Worm (Caenorhabditis elegans): Measurements from ENCODE around the gene tag-124.

tag-124 gene

DNA sequence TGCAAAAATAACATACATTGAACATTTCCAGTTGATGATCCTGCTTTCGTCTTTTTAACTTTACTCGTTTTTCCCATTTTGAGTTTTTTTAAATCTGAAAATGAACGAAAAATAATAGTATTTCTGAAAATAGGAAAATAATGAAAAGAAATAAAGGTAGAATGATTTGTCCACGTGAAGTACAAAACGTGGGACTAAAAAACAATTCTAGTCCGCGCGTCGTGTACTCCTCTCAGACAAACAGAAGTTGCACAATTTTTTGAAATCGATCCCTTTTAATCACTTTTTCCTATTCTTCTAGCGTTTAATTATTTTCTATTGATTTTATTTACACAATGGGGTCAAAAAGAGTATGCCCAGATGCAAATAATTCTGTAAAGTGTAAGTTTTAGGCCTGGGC is at the start of gene tag-124, which contains the start of gene E02H1.1:
TSS of gene tag-124 (plus strand) at position 222 of the 400 bp plus-strand sequence.
TSS of gene E02H1.1 (minus strand) at position 94 of the 400 bp plus-strand sequence.
- no peak for TF ChIP-seq ceh-43 (GFP tag; optimal IDR thresholded peaks at IDR 0.05)
- TF ChIP-seq lsy-2 (tag; optimal IDR thresholded peaks at IDR 0.05): peak; percentile 25
- peak; percentile 28 for TF ChIP-seq mep-1 (tag; optimal IDR thresholded peaks at IDR 0.05)
- peak; percentile 16 for TF ChIP-seq ces-1 (GFP tag; optimal IDR thresholded peaks at IDR 0.05)
- peak; percentile 37 for TF ChIP-seq nhr-237 (tag; optimal IDR thresholded peaks at IDR 0.05)

ce11 chrII:9542785-9543184 is 48.3 kb upstream of the tag-124 start, which contains the start of gene sra-4:
Gene sra-4 (minus strand): TSS chrII:9542885.
- TF ChIP-seq ces-1 (GFP tag; optimal IDR thresholded peaks at IDR 0.05): no peak
- no peak for TF ChIP-seq sem-2 (GFP tag; optimal IDR thresholded peaks at IDR 0.05)
- TF ChIP-seq snpc-4 (tag; optimal IDR thresholded peaks at IDR 0.05): no peak
- no peak for TF ChIP-seq unc-120 (tag; optimal IDR thresholded peaks at IDR 0.05; ENCODE audit: poor library complexity, severe bottlenecking)
- no peak for TF ChIP-seq nhr-28 (tag; optimal IDR thresholded peaks at IDR 0.05)
- no peak for TF ChIP-seq pha-4 (tag; optimal IDR thresholded peaks at IDR 0.05)
- no peak for TF ChIP-seq blmp-1 (tag; optimal IDR thresholded peaks at IDR 0.05)
- TF ChIP-seq ztf-11 (tag; optimal IDR thresholded peaks at IDR 0.05): no peak
- TF ChIP-seq elt-1 (tag; optimal IDR thresholded peaks at IDR 0.05; ENCODE audit: borderline replicate concordance, insufficient read depth): no peak
- no peak for TF ChIP-seq drap-1 (GFP tag; optimal IDR thresholded peaks at IDR 0.05)
- no peak for TF ChIP-seq ceh-39 (tag; optimal IDR thresholded peaks at IDR 0.05)
- TF ChIP-seq mls-2 (tag; optimal IDR thresholded peaks at IDR 0.05): no peak
- TF ChIP-seq bed-3 (GFP tag; optimal IDR thresholded peaks at IDR 0.05): no peak

ce11 chrII:9544386-9544785 is 46.7 kb upstream of the tag-124 start, which contains the start of gene sra-7:
Gene sra-7 (plus strand): TSS chrII:9544686.
- no peak for TF ChIP-seq mab-5 (tag; optimal IDR thresholded peaks at IDR 0.05)
- TF ChIP-seq ces-1 (GFP tag; optimal IDR thresholded peaks at IDR 0.05): no peak
- TF ChIP-seq ceh-43 (GFP tag; optimal IDR thresholded peaks at IDR 0.05): no peak
- TF ChIP-seq nhr-28 (tag; optimal IDR thresholded peaks at IDR 0.05): no peak
- no peak for TF ChIP-seq unc-120 (tag; optimal IDR thresholded peaks at IDR 0.05; ENCODE audit: poor library complexity, severe bottlenecking)
- no peak for TF ChIP-seq flh-1 (GFP tag; optimal IDR thresholded peaks at IDR 0.05)
- TF ChIP-seq lin-13 (tag; optimal IDR thresholded peaks at IDR 0.05): no peak
- no peak for TF ChIP-seq cnd-1 (tag; optimal IDR thresholded peaks at IDR 0.05)
- TF ChIP-seq drap-1 (GFP tag; optimal IDR thresholded peaks at IDR 0.05): no peak
- no peak for TF ChIP-seq elt-1 (tag; optimal IDR thresholded peaks at IDR 0.05; ENCODE audit: borderline replicate concordance, insufficient read depth)
- TF ChIP-seq unc-39 (tag; optimal IDR thresholded peaks at IDR 0.05): no peak
- no peak for TF ChIP-seq zip-8 (tag; optimal IDR thresholded peaks at IDR 0.05)
- no peak for TF ChIP-seq nhr-76 (tag; optimal IDR thresholded peaks at IDR 0.05)
- TF ChIP-seq ham-2 (GFP tag; optimal IDR thresholded peaks at IDR 0.05): no peak

ce11 chrII:9550718-9551117 is 40.4 kb upstream of the tag-124 start, which contains the start of gene sra-6:
Gene sra-6 (minus strand): TSS chrII:9550818.
- TF ChIP-seq unc-120 (tag; optimal IDR thresholded peaks at IDR 0.05; ENCODE audit: poor library complexity, severe bottlenecking): no peak

DNA sequence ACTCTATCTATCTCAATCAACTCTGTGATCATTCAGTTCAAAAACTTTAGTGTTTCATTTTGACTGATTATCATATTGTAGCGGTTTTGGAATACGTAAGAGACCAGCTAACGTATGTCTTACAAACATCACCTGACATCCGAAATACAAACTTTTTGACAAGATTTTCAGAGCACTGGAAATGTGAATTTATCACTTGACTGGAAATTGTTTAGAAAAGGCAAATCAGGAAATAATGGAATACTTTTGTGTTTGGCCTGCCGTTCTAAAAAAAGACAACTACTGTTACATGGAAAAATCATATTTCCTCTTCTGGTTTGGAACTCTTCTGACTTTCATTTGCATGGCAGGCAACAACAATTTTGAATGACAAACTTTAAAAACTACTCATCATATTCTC is 39.6 kb upstream of the tag-124 start, which contains the start of gene F35H8.12:
TSS of gene F35H8.12 (plus strand) at position 301 of the 400 bp plus-strand sequence.
- no peak for TF ChIP-seq lin-32 (GFP tag; optimal IDR thresholded peaks at IDR 0.05)
- no peak for TF ChIP-seq unc-62 (GFP tag; optimal IDR thresholded peaks at IDR 0.05)
- TF ChIP-seq drap-1 (GFP tag; optimal IDR thresholded peaks at IDR 0.05): no peak
- no peak for TF ChIP-seq lsy-2 (tag; optimal IDR thresholded peaks at IDR 0.05)
- no peak for TF ChIP-seq nhr-2 (tag; optimal IDR thresholded peaks at IDR 0.05)
- no peak for TF ChIP-seq mab-5 (tag; optimal IDR thresholded peaks at IDR 0.05)
- TF ChIP-seq pha-4 (tag; optimal IDR thresholded peaks at IDR 0.05): no peak
- TF ChIP-seq sem-2 (GFP tag; optimal IDR thresholded peaks at IDR 0.05): no peak
- TF ChIP-seq tbx-8 (GFP tag; optimal IDR thresholded peaks at IDR 0.05): no peak

DNA sequence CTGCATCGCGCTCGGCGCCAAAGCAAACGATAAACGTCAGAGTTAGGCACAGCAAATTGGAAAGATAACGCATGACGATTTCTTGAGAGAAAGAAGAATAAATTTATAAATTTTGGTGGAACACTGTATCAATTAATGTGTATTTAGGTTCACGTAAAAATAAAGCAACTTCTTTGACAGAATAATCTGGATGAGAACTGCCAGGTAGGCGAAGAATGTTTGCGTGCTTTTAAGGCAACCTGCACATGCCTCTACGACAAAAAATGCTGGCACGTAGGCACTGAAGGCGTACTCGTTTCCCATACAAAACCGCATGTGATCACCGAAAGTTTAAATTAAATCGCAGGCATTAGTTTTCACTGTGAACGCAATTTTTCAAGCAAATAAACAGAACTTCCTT is 37.9 kb upstream of the tag-124 start, which contains the start of gene F35H8.1:
TSS of gene F35H8.1 (minus strand) at position 101 of the 400 bp plus-strand sequence.
- TF ChIP-seq bed-3 (GFP tag; optimal IDR thresholded peaks at IDR 0.05): no peak
- no peak for TF ChIP-seq ces-1 (GFP tag; optimal IDR thresholded peaks at IDR 0.05)
- no peak for TF ChIP-seq sptf-1 (tag; optimal IDR thresholded peaks at IDR 0.05)
